Worm (Caenorhabditis elegans): Measurements from ENCODE around the gene R09H10.3.

DNA sequence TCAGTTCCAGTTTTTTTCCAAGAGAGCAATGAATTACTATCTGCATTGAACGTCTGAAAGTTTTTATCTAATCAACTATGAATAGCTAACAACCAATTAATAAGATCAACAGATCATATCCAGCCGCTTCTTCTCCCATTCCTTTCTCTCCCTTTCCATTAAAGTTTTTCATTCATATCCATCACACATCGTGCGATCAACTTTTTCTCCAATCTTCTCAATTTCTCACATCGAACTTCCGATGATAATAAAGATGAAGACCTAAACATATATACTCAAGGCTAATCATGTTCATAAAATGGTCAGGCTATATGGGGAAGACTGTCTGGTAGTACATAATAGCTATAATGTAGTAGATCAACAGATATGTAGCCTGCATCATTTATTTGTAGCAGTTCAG lies 5.5 kb downstream of the R09H10.3 start:
- TF ChIP-seq tab-1 (GFP tag; IDR thresholded peaks at IDR 0.05) = no peak
- TF ChIP-seq med-1 (GFP tag; optimal IDR thresholded peaks at IDR 0.05; ENCODE audit: insufficient read depth) = no peak
- TF ChIP-seq klf-2 (GFP tag; conservative IDR thresholded peaks at IDR 0.05) = no peak
- no peak for TF ChIP-seq ztf-29 (GFP tag; IDR thresholded peaks at IDR 0.05)
- no peak for TF ChIP-seq flt-1 (GFP tag; IDR thresholded peaks at IDR 0.05)

Data from whole organism, midembryonic.